Worm (Caenorhabditis elegans) whole organism, L4/young adult: ENCODE data around the gene fis-2.

Experiments used
- W03F9.2 ChIP-seq: fragments of 150-350 bp; optimal IDR thresholded peaks from 2 replicates; lab custom pipeline; 2014; ENCODE audit warnings: missing biosample characterization, missing genetic modification characterization
- dao-5 ChIP-seq: sonication (generic microtip); optimal IDR thresholded peaks from 2 replicates; lab custom pipeline; 2016; ENCODE audit warnings: missing genotype, missing genetic modification characterization, moderate library complexity, missing compliant biosample characterization
- him-1 ChIP-seq: sonication (generic microtip); optimal IDR thresholded peaks from 2 replicates; lab custom pipeline; 2016; ENCODE audit warnings: missing genotype, missing genetic modification reagents, missing genetic modification characterization, missing compliant biosample characterization

Gene fis-2

ce11 chrX:8257687-8258086 lies 27.3 kb downstream of the fis-2 start:
- TF ChIP-seq him-1 (tag; lab: Kevin White, UChicago): no peak
- no peak for TF ChIP-seq W03F9.2
- no peak for TF ChIP-seq dao-5 (tag; lab: Kevin White, UChicago)

- TF ChIP-seq dao-5 (tag; lab: Kevin White, UChicago): no peak
- TF ChIP-seq W03F9.2: no peak
- no peak for TF ChIP-seq him-1 (tag; lab: Kevin White, UChicago)
These were observed 29.6 kb downstream of the fis-2 start for ce11 chrX:8255433-8255832.

ce11 chrX:8252293-8252692 lies 32.7 kb downstream of the fis-2 start, which contains the start of gene M60.6:
Gene M60.6, minus strand, starts transcription at chrX:8252458.
- TF ChIP-seq him-1 (tag; lab: Kevin White, UChicago) (no peak), W03F9.2 (no peak), dao-5 (tag; lab: Kevin White, UChicago) (no peak)

- TF ChIP-seq W03F9.2: no peak
- TF ChIP-seq him-1 (tag; lab: Kevin White, UChicago): no peak
- no peak for TF ChIP-seq dao-5 (tag; lab: Kevin White, UChicago)
These were observed 37.9 kb downstream of the fis-2 start for ce11 chrX:8247088-8247487.

- no peak for TF ChIP-seq dao-5 (tag; lab: Kevin White, UChicago)
- TF ChIP-seq him-1 (tag; lab: Kevin White, UChicago): no peak
- TF ChIP-seq W03F9.2: no peak
These were observed 38.9 kb downstream of the fis-2 start, which contains the start of gene kqt-2 for ce11 chrX:8246126-8246525. Gene kqt-2, minus strand, starts transcription at chrX:8246369.

- no peak for TF ChIP-seq him-1 (tag; lab: Kevin White, UChicago)
- no peak for TF ChIP-seq W03F9.2
- no peak for TF ChIP-seq dao-5 (tag; lab: Kevin White, UChicago)
These were observed 41.9 kb downstream of the fis-2 start for ce11 chrX:8243116-8243515.

- TF ChIP-seq dao-5 (tag; lab: Kevin White, UChicago): no peak
- no peak for TF ChIP-seq W03F9.2
- TF ChIP-seq him-1 (tag; lab: Kevin White, UChicago): no peak
These were observed 43.1 kb downstream of the fis-2 start, which contains the start of gene endu-2 for ce11 chrX:8241906-8242305. Gene endu-2, plus strand, starts transcription at chrX:8242301.

ce11 chrX:8238639-8239055 lies 46.4 kb downstream of the fis-2 start:
- TF ChIP-seq dao-5 (tag; lab: Kevin White, UChicago) (no peak), him-1 (tag; lab: Kevin White, UChicago) (no peak), W03F9.2 (no peak)

ce11 chrX:8236515-8236914 lies 48.5 kb downstream of the fis-2 start:
- TF ChIP-seq W03F9.2 (no peak), dao-5 (tag; lab: Kevin White, UChicago) (no peak), him-1 (tag; lab: Kevin White, UChicago) (no peak)

- TF ChIP-seq W03F9.2 (no peak), dao-5 (tag; lab: Kevin White, UChicago) (no peak), him-1 (tag; lab: Kevin White, UChicago) (no peak)
These were observed 49.0 kb downstream of the fis-2 start, which contains the start of gene M60.4 for ce11 chrX:8235994-8236393. Gene M60.4, minus strand, starts transcription at chrX:8236314.

ce11 chrX:8233554-8233953 lies 51.5 kb downstream of the fis-2 start:
- no peak for TF ChIP-seq W03F9.2
- TF ChIP-seq him-1 (tag; lab: Kevin White, UChicago): no peak
- TF ChIP-seq dao-5 (tag; lab: Kevin White, UChicago): no peak
